Fruit fly (Drosophila melanogaster): ENCODE results near the gene Cpr67Fb.
A peak's percentile ranks its signal among the peaks of the same experiment; 100 is the strongest.

Gene Cpr67Fb

DNA sequence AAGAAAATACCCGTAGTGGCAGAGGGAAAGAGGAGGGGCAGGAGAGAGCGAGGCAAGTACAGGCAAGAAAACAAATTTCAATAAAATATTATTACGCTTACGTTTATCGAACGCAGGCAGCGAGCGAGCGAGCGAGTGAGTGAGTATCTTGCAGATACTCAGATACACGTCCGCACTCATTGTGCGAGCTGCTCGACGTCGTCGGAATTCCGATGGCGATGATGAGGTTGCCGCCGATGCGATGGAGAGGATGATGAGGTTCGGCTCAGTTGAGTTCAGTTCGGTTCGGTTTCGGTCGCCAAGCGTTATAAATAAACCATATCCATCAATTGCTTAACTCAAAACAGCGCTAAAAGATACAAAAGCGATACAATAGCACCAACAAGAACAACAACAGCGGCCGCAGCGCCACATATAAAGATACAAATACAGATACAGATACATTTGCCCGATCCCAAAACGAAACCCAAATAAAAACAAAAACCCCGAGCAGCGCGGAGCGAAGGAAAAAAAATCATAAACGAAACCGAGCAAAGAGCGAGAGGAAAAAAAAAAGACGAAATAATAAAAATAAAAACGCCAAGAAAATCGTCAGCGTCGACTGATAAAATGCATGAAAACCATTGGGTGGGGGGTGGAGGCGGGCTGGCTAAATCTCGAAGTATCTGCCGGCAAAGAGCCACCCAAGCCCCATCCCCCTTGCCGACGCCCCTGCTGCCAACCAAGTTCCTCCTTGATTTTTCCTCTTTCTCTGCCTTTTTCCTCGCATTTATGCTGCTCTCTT is 41.4 kb upstream of the Cpr67Fb start (continued):
- peak; percentile 86 for TF ChIP-seq dac (GFP tag; optimal IDR thresholded peaks at IDR 0.05)
- TF ChIP-seq CG15336 (GFP tag; IDR thresholded peaks at IDR 0.05): peak; percentile 91
- peak; percentile 84 for TF ChIP-seq CG3919 (GFP tag; optimal IDR thresholded peaks at IDR 0.05)
- TF ChIP-seq Sox14 (GFP tag; optimal IDR thresholded peaks at IDR 0.05): peak; percentile 78
- TF ChIP-seq Hr38 (GFP tag; optimal IDR thresholded peaks at IDR 0.05): no peak
- TF ChIP-seq net (GFP tag; optimal IDR thresholded peaks at IDR 0.05): peak; percentile 92
- TF ChIP-seq fd85E (GFP tag; optimal IDR thresholded peaks at IDR 0.05): peak; percentile 72
- peak; percentile 84 for TF ChIP-seq Gug (GFP tag; IDR thresholded peaks at IDR 0.05)
- peak; percentile 77 for TF ChIP-seq OdsH (GFP tag; optimal IDR thresholded peaks at IDR 0.05)
- TF ChIP-seq CG34406 (GFP tag; optimal IDR thresholded peaks at IDR 0.05): peak; percentile 85
- TF ChIP-seq CG32006 (GFP tag; optimal IDR thresholded peaks at IDR 0.05): peak; percentile 82
- peak; percentile 97 for TF ChIP-seq eg (GFP tag; IDR thresholded peaks at IDR 0.05)
- peak; percentile 79 for TF ChIP-seq topi (GFP tag; optimal IDR thresholded peaks at IDR 0.05)
- peak; percentile 36 for TF ChIP-seq cyc (GFP tag; optimal IDR thresholded peaks at IDR 0.05)
- TF ChIP-seq Sox102F (GFP tag; optimal IDR thresholded peaks at IDR 0.05): peak; percentile 85
- TF ChIP-seq CG10631 (GFP tag; optimal IDR thresholded peaks at IDR 0.05): peak; percentile 81
- TF ChIP-seq dsx (GFP tag; optimal IDR thresholded peaks at IDR 0.05; ENCODE audit: poor library complexity, severe bottlenecking): peak; percentile 80
- peak; percentile 93 for TF ChIP-seq Eip78C (GFP tag)
- TF ChIP-seq CG7368 (GFP tag; optimal IDR thresholded peaks at IDR 0.05): peak; percentile 66
- peak; percentile 91 for TF ChIP-seq svp (GFP tag)
- peak; percentile 87 for TF ChIP-seq Eip75B (GFP tag; optimal IDR thresholded peaks at IDR 0.05)
- TF ChIP-seq CG6854 (GFP tag; optimal IDR thresholded peaks at IDR 0.05): peak; percentile 97
- peak; percentile 65 for TF ChIP-seq CG11294 (GFP tag; IDR thresholded peaks at IDR 0.05)
- TF ChIP-seq Sox15 (GFP tag; optimal IDR thresholded peaks at IDR 0.05): no peak
- TF ChIP-seq CG16779 (tag; optimal IDR thresholded peaks at IDR 0.05): peak; percentile 98
- TF ChIP-seq CG10669 (GFP tag; optimal IDR thresholded peaks at IDR 0.05): peak; percentile 88

DNA sequence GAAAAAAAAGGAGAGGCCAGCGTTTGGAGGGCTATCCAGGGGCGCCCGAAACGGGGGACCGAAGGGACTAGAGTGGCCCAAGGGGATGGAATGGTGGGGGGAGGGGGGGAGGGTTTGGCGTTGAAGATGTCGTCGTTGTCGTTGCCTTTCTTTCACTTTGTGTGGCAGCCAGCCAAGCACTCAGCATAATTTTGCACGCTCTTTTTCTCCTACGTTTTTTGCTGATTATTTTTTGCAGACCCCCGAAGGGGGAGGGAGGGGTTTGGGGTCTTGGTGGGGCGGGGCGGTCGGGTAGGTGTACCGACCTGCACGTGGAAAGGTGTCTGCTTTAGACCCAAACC is 40.9 kb upstream of the Cpr67Fb start:
- TF ChIP-seq Eip78C (GFP tag) (no peak), svp (GFP tag) (no peak), CG31627 (GFP tag; optimal IDR thresholded peaks at IDR 0.05) (no peak), salr (GFP tag; optimal IDR thresholded peaks at IDR 0.05) (peak in 1 of 2 experiments; percentile 58), Blimp-1 (GFP tag; optimal IDR thresholded peaks at IDR 0.05) (peak; percentile 19), CG3032 (tag; optimal IDR thresholded peaks at IDR 0.05) (no peak), CG32006 (GFP tag; optimal IDR thresholded peaks at IDR 0.05) (peak; percentile 28), CG11762 (GFP tag; optimal IDR thresholded peaks at IDR 0.05; ENCODE audit: insufficient read depth) (peak; percentile 32), CG6276 (GFP tag; optimal IDR thresholded peaks at IDR 0.05) (no peak), CG8319 (GFP tag; optimal IDR thresholded peaks at IDR 0.05) (peak; percentile 9), CG11294 (GFP tag; IDR thresholded peaks at IDR 0.05) (0 out of 2 replicates have a peak, but pooled peaks have one; percentile 4), Lpt (GFP tag; optimal IDR thresholded peaks at IDR 0.05) (peak; percentile 56), topi (GFP tag; optimal IDR thresholded peaks at IDR 0.05) (no peak)

DNA sequence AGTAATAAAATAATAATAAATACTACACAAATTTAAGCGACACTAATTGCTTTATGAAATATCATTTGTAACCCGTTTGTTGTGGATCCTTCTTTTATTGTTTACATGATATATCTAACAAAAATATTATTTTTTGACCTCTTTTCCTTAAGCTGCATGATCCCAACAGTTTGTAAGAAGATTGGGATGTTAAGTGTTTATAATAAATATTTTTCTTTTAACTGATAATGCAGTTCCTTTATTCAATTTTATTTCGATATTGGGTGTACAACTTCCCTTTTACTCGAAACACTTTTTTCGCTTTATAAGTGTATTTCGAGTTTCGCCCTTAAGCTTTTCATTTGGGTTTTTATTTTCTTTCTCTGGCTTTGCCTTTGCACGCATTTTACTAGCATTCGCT is 40.4 kb upstream of the Cpr67Fb start:
- TF ChIP-seq Hr4 (GFP tag; optimal IDR thresholded peaks at IDR 0.05) (peak; percentile 57), spab (GFP tag; optimal IDR thresholded peaks at IDR 0.05) (no peak), svp (GFP tag) (peak; percentile 29), Met (GFP tag; optimal IDR thresholded peaks at IDR 0.05) (peak; percentile 16), CG31627 (GFP tag; optimal IDR thresholded peaks at IDR 0.05) (no peak), topi (GFP tag; optimal IDR thresholded peaks at IDR 0.05) (peak; percentile 9), acj6 (GFP tag; optimal IDR thresholded peaks at IDR 0.05) (peak; percentile 42), CG4318 (GFP tag; optimal IDR thresholded peaks at IDR 0.05) (peak; percentile 48), Eip78C (GFP tag) (peak; percentile 86), OdsH (GFP tag; optimal IDR thresholded peaks at IDR 0.05) (peak; percentile 19), CG6276 (GFP tag; optimal IDR thresholded peaks at IDR 0.05) (no peak), CG16779 (tag; optimal IDR thresholded peaks at IDR 0.05) (no peak), Lpt (GFP tag; optimal IDR thresholded peaks at IDR 0.05) (no peak), CG3032 (tag; optimal IDR thresholded peaks at IDR 0.05) (peak; percentile 27), Smox (GFP tag; optimal IDR thresholded peaks at IDR 0.05) (peak; percentile 10), pdm3 (GFP tag; optimal IDR thresholded peaks at IDR 0.05) (peak; percentile 18), CG10631 (GFP tag; optimal IDR thresholded peaks at IDR 0.05) (peak; percentile 42), Ets96B (tag; optimal IDR thresholded peaks at IDR 0.05) (peak; percentile 20), CG32006 (GFP tag; optimal IDR thresholded peaks at IDR 0.05) (peak; percentile 72)

Measured in whole organism, prepupa.